Worm (Caenorhabditis elegans): ENCODE results near the gene deg-3.

ce11 chrV:11439202-11439601, 24.2 kb upstream of the deg-3 start:
- TF ChIP-seq ztf-22 (GFP tag; optimal IDR thresholded peaks at IDR 0.05): no peak
- TF ChIP-seq unc-62 (GFP tag; optimal IDR thresholded peaks at IDR 0.05): no peak
- no peak for TF ChIP-seq dpl-1 (GFP tag; optimal IDR thresholded peaks at IDR 0.05)
- TF ChIP-seq ama-1 (optimal IDR thresholded peaks at IDR 0.05): no peak
- no peak for TF ChIP-seq ama-1 (GFP tag; optimal IDR thresholded peaks at IDR 0.05)
